Worm (Caenorhabditis elegans): Measurements from ENCODE around the gene mxl-3.

ce11 chrX:13308745-13309144 is 41.9 kb downstream of the mxl-3 start, which contains the start of gene srxa-8:
- TF ChIP-seq unc-39 (tag; optimal IDR thresholded peaks at IDR 0.05) (no peak), nfya-1 (tag; optimal IDR thresholded peaks at IDR 0.05; ENCODE audit: insufficient read depth) (no peak), jun-1 (tag; optimal IDR thresholded peaks at IDR 0.05) (no peak), tbx-2 (tag; optimal IDR thresholded peaks at IDR 0.05) (no peak), egl-27 (tag; optimal IDR thresholded peaks at IDR 0.05) (no peak), pha-4 (tag; optimal IDR thresholded peaks at IDR 0.05) (no peak), nhr-11 (tag; optimal IDR thresholded peaks at IDR 0.05) (no peak), nhr-77 (tag; optimal IDR thresholded peaks at IDR 0.05) (no peak), mml-1 (tag; optimal IDR thresholded peaks at IDR 0.05) (no peak), ama-1 (optimal IDR thresholded peaks at IDR 0.05) (no peak)
